Worm (Caenorhabditis elegans) whole organism, L2 larva: ENCODE results near the gene C08G9.1.

Experiments
- blmp-1 ChIP-seq: sonication (generic microtip); optimal IDR thresholded peaks from 2 replicates; lab custom pipeline; 2017; ENCODE audit warnings: missing genetic modification characterization, mild to moderate bottlenecking, missing compliant biosample characterization, antibody characterized with exemption, moderate library complexity; ENCODE audit not compliant: insufficient read depth
- egl-27 ChIP-seq: sonication (generic microtip); optimal IDR thresholded peaks from 3 replicates; lab custom pipeline; 2017; ENCODE audit warnings: missing biosample characterization, missing genetic modification reagents, missing genetic modification characterization
- lin-13 ChIP-seq: fragments of 150-350 bp; optimal IDR thresholded peaks from 2 replicates; lab custom pipeline; 2014; ENCODE audit warnings: missing biosample characterization, missing genetic modification reagents, missing genetic modification characterization
- nhr-21 ChIP-seq: fragments of 150-350 bp; optimal IDR thresholded peaks from 2 replicates; lab custom pipeline; 2014; ENCODE audit warnings: missing biosample characterization, missing genetic modification characterization
- nhr-25 ChIP-seq: fragments of 150-350 bp; sonication (generic microtip); optimal IDR thresholded peaks from 3 replicates; lab custom pipeline; 2014; ENCODE audit warnings: missing biosample characterization, missing genetic modification characterization
- nhr-6 ChIP-seq: fragments of 150-350 bp; optimal IDR thresholded peaks from 2 replicates; lab custom pipeline; 2014; ENCODE audit warnings: missing biosample characterization, missing genetic modification characterization
- nhr-77 ChIP-seq: fragments of 150-350 bp; optimal IDR thresholded peaks from 2 replicates; lab custom pipeline; 2014; ENCODE audit warnings: missing biosample characterization, missing genetic modification characterization
- skn-1 ChIP-seq: sonication (generic microtip); optimal IDR thresholded peaks from 2 replicates; lab custom pipeline; 2017; ENCODE audit warnings: missing biosample characterization, missing genetic modification characterization
- zag-1 ChIP-seq: fragments of 150-350 bp; optimal IDR thresholded peaks from 2 replicates; lab custom pipeline; 2014; ENCODE audit warnings: missing biosample characterization, missing genetic modification characterization

DNA sequence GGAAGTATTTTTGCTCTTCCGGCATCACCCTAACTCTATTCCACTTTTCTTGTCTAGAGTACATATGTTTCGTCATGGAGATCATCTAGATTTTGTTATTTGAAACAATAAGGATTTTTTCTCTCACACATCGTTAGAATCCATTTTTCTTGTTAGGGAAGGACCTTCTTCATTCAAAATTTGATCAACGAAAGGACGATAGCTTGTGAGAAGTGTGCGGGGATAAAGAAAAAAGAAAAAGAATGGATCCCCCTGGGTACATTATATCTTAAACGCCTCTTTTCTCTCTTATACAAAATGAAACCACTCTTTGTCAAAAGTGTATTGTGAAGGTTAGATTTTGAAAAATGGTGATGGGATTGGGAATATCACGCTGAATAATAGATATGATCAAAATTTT, 3.0 kb downstream of the C08G9.1 start:
- TF ChIP-seq nhr-6 (tag; lab: Kevin White, UChicago) = no peak
- no peak for TF ChIP-seq zag-1 (tag; lab: Kevin White, UChicago)
- no peak for TF ChIP-seq skn-1 (tag; lab: Kevin White, UChicago)
- TF ChIP-seq lin-13 = no peak
- no peak for TF ChIP-seq blmp-1 (tag; lab: Kevin White, UChicago)
- no peak for TF ChIP-seq egl-27 (tag; lab: Kevin White, UChicago)
- no peak for TF ChIP-seq nhr-25
- TF ChIP-seq nhr-77 (tag; lab: Kevin White, UChicago) = no peak
- no peak for TF ChIP-seq nhr-21 (tag; lab: Kevin White, UChicago)
